Fruit fly (Drosophila melanogaster): ENCODE results near the gene CG8519.

CG8519 gene

DNA sequence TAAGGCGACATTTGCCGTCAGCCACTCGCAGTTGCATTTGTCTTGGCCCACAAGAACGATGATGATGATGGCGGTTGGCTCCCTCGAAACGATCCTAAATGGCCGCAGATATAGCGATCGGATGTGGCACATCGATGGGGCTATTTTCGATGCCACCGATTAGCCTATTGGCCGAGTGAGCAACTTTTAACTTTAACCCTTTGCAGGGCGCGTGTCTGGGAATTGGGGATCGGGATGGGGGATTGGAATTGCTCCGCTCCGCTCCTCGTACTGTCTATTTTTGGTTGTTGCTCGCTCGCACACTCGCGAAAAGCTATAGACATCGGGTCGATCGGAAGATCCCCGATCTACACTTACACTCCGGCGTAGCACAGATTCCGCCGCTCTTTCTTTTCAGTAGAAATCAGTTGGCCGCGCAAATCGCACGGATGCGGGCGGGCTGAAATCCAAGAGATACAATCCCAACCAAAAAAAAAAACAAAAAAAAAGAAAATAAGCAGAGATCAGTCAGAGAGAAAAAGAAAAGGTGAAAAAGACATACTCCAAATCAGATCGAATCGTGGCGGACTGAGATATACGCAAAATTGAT lies at the start of gene CG8519:
Gene CG8519, plus strand, starts transcription at position 393 of the 589 bp plus-strand sequence.
- TF ChIP-seq CG4496 (GFP tag; IDR thresholded peaks at IDR 0.05) (peak; percentile 60; the same call in 2 of the 3 replicates), fd96Ca (GFP tag; IDR thresholded peaks at IDR 0.05) (no peak), Snoo (tag; optimal IDR thresholded peaks at IDR 0.05) (no peak), CG15710 (tag; optimal IDR thresholded peaks at IDR 0.05) (no peak), Ets98B (GFP tag; IDR thresholded peaks at IDR 0.05) (no peak; the same call in 1 of the 2 replicates), CG32121 (GFP tag; IDR thresholded peaks at IDR 0.05) (peak; percentile 65)

DNA sequence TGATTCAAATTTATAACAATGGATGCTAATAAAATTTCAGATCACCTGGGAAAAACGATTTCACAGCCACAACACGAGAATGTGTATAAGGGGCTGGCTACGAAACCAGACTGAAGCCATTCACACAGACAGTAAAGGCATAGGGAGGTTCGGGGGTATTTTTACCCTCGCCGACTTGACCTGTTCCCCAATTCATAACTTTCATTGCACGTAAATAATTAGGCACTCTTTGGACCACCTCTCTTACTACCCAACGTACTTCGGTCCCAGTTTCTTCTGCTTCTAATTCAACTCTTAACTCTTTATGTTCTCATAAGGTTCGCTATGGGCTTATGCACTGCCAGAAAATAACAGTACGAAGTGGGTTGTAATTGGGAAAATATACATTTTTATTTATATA lies 39.1 kb upstream of the CG8519 start, which contains the start of gene eIF4E4:
Gene eIF4E4, minus strand, starts transcription at position 101 of the 400 bp plus-strand sequence.
- TF ChIP-seq Ets98B (GFP tag; IDR thresholded peaks at IDR 0.05) (no peak), CG34367 (tag; optimal IDR thresholded peaks at IDR 0.05) (no peak), EcR (GFP tag; optimal IDR thresholded peaks at IDR 0.05) (no peak), CG10348 (GFP tag; IDR thresholded peaks at IDR 0.05) (no peak), Pif1A (GFP tag; optimal IDR thresholded peaks at IDR 0.05) (no peak), Pif1B (GFP tag; optimal IDR thresholded peaks at IDR 0.05) (no peak), CG12605 (GFP tag; IDR thresholded peaks at IDR 0.05) (no peak), CG15710 (tag; optimal IDR thresholded peaks at IDR 0.05) (no peak), CG17806 (tag; optimal IDR thresholded peaks at IDR 0.05) (no peak), CG8159 (tag; optimal IDR thresholded peaks at IDR 0.05) (no peak), D1 (tag; optimal IDR thresholded peaks at IDR 0.05) (no peak), CG9948 (tag; optimal IDR thresholded peaks at IDR 0.05) (no peak), CG32121 (GFP tag; IDR thresholded peaks at IDR 0.05) (no peak), CG13204 (GFP tag; optimal IDR thresholded peaks at IDR 0.05) (no peak), CG14655 (GFP tag; optimal IDR thresholded peaks at IDR 0.05) (no peak)

DNA sequence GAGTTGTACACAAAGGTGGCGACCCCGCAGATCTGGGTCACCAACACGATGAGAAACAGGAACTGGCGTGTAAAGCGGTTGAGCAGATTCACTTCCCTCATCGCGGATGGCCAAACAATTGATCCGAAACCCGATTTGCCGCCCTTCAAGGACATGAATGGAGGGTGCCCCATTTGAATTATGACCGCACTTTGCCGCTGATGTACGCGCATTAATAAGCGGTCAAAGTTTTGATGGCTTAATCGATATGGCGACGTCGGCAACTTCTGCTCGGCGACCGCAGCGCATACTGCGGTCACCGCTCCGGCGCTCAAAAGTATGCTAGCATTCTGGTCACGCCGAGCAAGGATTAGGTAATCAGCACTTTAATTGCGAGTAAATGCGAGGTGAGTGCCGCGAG lies 36.9 kb upstream of the CG8519 start, which contains the start of gene Grl65a:
Gene Grl65a, minus strand, starts transcription at position 101 of the 400 bp plus-strand sequence.
- TF ChIP-seq CG34367 (tag; optimal IDR thresholded peaks at IDR 0.05) (no peak), Snoo (tag; optimal IDR thresholded peaks at IDR 0.05) (no peak), D1 (tag; optimal IDR thresholded peaks at IDR 0.05) (no peak), CG14655 (GFP tag; optimal IDR thresholded peaks at IDR 0.05) (no peak), CG13204 (GFP tag; optimal IDR thresholded peaks at IDR 0.05) (no peak), CG32121 (GFP tag; IDR thresholded peaks at IDR 0.05) (no peak), fd96Ca (GFP tag; IDR thresholded peaks at IDR 0.05) (no peak), CG9948 (tag; optimal IDR thresholded peaks at IDR 0.05) (no peak), rn (GFP tag; IDR thresholded peaks at IDR 0.05) (no peak), gl (tag; optimal IDR thresholded peaks at IDR 0.05) (no peak), CG10348 (GFP tag; IDR thresholded peaks at IDR 0.05) (no peak), CG8159 (tag; optimal IDR thresholded peaks at IDR 0.05) (no peak), CG4496 (GFP tag; IDR thresholded peaks at IDR 0.05) (no peak)

DNA sequence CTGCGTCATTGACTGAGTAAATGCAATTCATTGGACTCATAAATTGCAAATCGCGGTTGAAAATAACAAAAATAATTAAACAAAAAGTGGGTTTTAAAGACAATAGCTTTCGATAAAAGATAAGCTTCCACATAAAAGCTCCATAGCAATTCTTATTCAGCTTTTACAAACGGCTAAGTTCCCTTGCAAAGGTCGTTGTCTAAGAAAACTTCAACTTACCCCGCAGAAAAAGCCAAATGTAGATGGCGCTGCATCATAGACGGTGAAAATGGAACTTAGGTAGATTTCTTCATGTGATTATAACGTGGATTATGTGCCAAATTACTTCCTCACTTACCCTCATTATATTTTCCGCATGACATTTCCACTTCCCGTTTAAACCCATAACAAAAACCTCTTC lies 15.7 kb upstream of the CG8519 start:
- TF ChIP-seq Pif1B (GFP tag; optimal IDR thresholded peaks at IDR 0.05) (no peak), EcR (GFP tag; optimal IDR thresholded peaks at IDR 0.05) (peak; percentile 45), fd96Ca (GFP tag; IDR thresholded peaks at IDR 0.05) (no peak), CG8159 (tag; optimal IDR thresholded peaks at IDR 0.05) (no peak), CG34367 (tag; optimal IDR thresholded peaks at IDR 0.05) (no peak)

DNA sequence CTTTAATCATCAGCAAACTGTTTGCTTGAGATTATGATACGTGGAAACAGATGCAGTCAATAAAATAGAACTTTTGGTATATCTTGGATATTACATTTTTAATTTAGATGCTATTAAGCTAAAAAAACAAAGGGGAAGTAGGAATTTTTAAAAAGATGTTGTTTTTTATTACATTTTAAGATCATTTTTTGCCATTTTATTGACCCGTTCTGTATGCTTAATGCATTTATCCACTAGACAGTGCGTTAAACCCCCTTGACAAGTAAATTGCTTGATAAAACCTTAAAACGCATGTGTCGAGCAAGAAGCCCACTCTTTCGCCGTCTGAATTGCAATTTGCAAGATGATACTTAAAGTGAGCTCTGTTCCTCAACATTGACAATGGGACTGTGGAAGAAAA lies 11.5 kb upstream of the CG8519 start:
- TF ChIP-seq CG17806 (tag; optimal IDR thresholded peaks at IDR 0.05), result no peak
- TF ChIP-seq CG9948 (tag; optimal IDR thresholded peaks at IDR 0.05), result peak; percentile 22
- peak; percentile 43 for TF ChIP-seq CG14655 (GFP tag; optimal IDR thresholded peaks at IDR 0.05)
- 0 out of 3 replicates have a peak, but pooled peaks have one; percentile 54 for TF ChIP-seq CG4496 (GFP tag; IDR thresholded peaks at IDR 0.05)
- peak; percentile 23 for TF ChIP-seq CG8301 (tag; optimal IDR thresholded peaks at IDR 0.05)
- TF ChIP-seq CG8159 (tag; optimal IDR thresholded peaks at IDR 0.05), result peak; percentile 2
- no peak for TF ChIP-seq EcR (GFP tag; optimal IDR thresholded peaks at IDR 0.05)
- TF ChIP-seq CG15710 (tag; optimal IDR thresholded peaks at IDR 0.05), result peak; percentile 3

DNA sequence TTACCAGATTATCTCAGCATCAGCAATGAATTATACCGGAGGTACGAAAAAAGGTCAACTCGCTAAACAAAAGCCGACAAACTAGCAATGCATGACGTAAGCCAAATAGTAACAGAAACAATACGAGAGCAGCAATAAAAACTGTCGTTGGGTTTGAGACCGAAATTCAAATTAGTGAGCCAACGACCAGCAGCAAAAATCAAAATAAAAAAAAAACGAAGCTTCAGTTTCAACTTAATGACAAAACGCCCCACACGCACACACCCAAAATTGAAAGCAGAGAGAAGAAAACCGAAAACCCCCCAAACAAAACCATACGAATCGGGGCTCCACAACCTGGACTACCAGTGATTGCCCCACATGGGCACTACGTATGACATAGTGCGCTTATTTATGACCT lies 10.5 kb upstream of the CG8519 start:
- TF ChIP-seq EcR (GFP tag; optimal IDR thresholded peaks at IDR 0.05), result no peak

DNA sequence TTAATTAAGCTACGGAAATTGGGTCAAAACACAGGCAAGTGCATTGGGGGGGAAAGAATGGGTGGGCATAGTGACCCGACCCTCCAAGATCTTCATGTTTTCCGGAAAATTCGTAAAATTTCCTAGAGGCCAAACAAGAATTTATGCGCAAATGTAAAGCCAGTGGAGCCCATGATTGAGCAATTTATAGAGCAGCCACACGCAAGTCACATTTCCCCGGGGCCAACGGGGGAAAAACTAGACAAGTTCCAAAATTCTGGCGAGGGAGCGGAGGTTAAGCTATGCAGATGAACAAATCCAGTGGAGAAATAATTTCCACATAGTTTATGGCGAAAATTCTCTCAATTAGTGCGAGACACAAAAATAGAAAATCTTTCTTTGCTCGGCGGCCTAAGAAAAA lies 7.3 kb upstream of the CG8519 start:
- TF ChIP-seq CG4496 (GFP tag; IDR thresholded peaks at IDR 0.05) (no peak), CG9948 (tag; optimal IDR thresholded peaks at IDR 0.05) (no peak), D1 (tag; optimal IDR thresholded peaks at IDR 0.05) (no peak), gl (tag; optimal IDR thresholded peaks at IDR 0.05) (no peak), EcR (GFP tag; optimal IDR thresholded peaks at IDR 0.05) (no peak), CG17806 (tag; optimal IDR thresholded peaks at IDR 0.05) (no peak), CG15710 (tag; optimal IDR thresholded peaks at IDR 0.05) (no peak), Pif1A (GFP tag; optimal IDR thresholded peaks at IDR 0.05) (no peak), CG32121 (GFP tag; IDR thresholded peaks at IDR 0.05) (no peak), CG13204 (GFP tag; optimal IDR thresholded peaks at IDR 0.05) (no peak), rn (GFP tag; IDR thresholded peaks at IDR 0.05) (no peak), CG8301 (tag; optimal IDR thresholded peaks at IDR 0.05) (no peak), Pif1B (GFP tag; optimal IDR thresholded peaks at IDR 0.05) (no peak), CG14655 (GFP tag; optimal IDR thresholded peaks at IDR 0.05) (no peak), CG10348 (GFP tag; IDR thresholded peaks at IDR 0.05) (no peak), Ets98B (GFP tag; IDR thresholded peaks at IDR 0.05) (no peak), Snoo (tag; optimal IDR thresholded peaks at IDR 0.05) (no peak), CG34367 (tag; optimal IDR thresholded peaks at IDR 0.05) (no peak)
